Fruit fly (Drosophila melanogaster) whole organism, embryonic: Measurements from ENCODE around the gene CG7806.

Source experiments
- CG1602 ChIP-seq: fragments of 200-800 bp; sonication (Bioruptor generic); optimal IDR thresholded peaks from 3 replicates; lab custom pipeline; 2016; ENCODE audit warnings: missing biosample characterization, missing genetic modification characterization
- CG18476 ChIP-seq: fragments of 200-800 bp; sonication (Bioruptor generic); optimal IDR thresholded peaks from 2 replicates; lab custom pipeline; 2016; ENCODE audit warnings: missing biosample characterization, mild to moderate bottlenecking, missing genetic modification characterization
- CG32532 ChIP-seq: fragments of 200-800 bp; sonication (Bioruptor generic); IDR thresholded peaks from 2 replicates; pipeline ENCODE4 v1.3.6; 2022; ENCODE audit warnings: missing biosample characterization, missing genetic modification characterization
- CG32767 ChIP-seq: fragments of 200-800 bp; sonication (Bioruptor generic); IDR thresholded peaks from 2 replicates; pipeline ENCODE4 v1.3.6; 2022; ENCODE audit warnings: missing biosample characterization, missing genetic modification characterization
- CG34376 ChIP-seq: fragments of 200-800 bp; sonication (Bioruptor generic); optimal IDR thresholded peaks from 2 replicates; lab custom pipeline; 2018; ENCODE audit warnings: missing biosample characterization, mild to moderate bottlenecking, missing genetic modification characterization
- CG6854 ChIP-seq: fragments of 200-800 bp; sonication (Bioruptor generic); optimal IDR thresholded peaks from 3 replicates; lab custom pipeline; 2017; ENCODE audit warnings: missing biosample characterization, mild to moderate bottlenecking, missing genetic modification characterization
- CG7372 ChIP-seq: fragments of 200-800 bp; sonication (Bioruptor generic); IDR thresholded peaks from 2 replicates; pipeline ENCODE4 v1.3.6; 2022; ENCODE audit warnings: missing biosample characterization, missing genetic modification characterization
- CG9609 ChIP-seq: fragments of 200-800 bp; sonication (Bioruptor generic); optimal IDR thresholded peaks from 3 replicates; lab custom pipeline; 2016; ENCODE audit warnings: missing biosample characterization, missing genetic modification characterization
- Vsx1 ChIP-seq: fragments of 200-800 bp; sonication (Bioruptor generic); optimal IDR thresholded peaks from 2 replicates; lab custom pipeline; 2017; ENCODE audit warnings: missing biosample characterization, mild to moderate bottlenecking, missing genetic modification characterization, missing genetic modification reagents
- chm ChIP-seq: fragments of 200-800 bp; sonication (Bioruptor generic); IDR thresholded peaks from 2 replicates; pipeline ENCODE4 v1.3.6; 2022; ENCODE audit warnings: missing biosample characterization, missing genetic modification characterization
- fd102C ChIP-seq: fragments of 200-800 bp; sonication (Bioruptor generic); optimal IDR thresholded peaks from 2 replicates; lab custom pipeline; 2018; ENCODE audit warnings: missing biosample characterization, mild to moderate bottlenecking, missing genetic modification characterization, moderate library complexity
- gfzf ChIP-seq: fragments of 200-800 bp; sonication (Bioruptor generic); optimal IDR thresholded peaks from 2 replicates; lab custom pipeline; 2016; ENCODE audit warnings: missing biosample characterization, mild to moderate bottlenecking, missing genetic modification characterization, moderate library complexity
- grn ChIP-seq: fragments of 200-800 bp; sonication (Bioruptor generic); optimal IDR thresholded peaks from 3 replicates; lab custom pipeline; 2017; ENCODE audit warnings: missing biosample characterization, missing genetic modification characterization
- slbo ChIP-seq: fragments of 200-800 bp; sonication (Bioruptor generic); IDR thresholded peaks from 2 replicates; pipeline ENCODE4 v1.3.6; 2022; ENCODE audit warnings: missing biosample characterization, missing genetic modification characterization

DNA sequence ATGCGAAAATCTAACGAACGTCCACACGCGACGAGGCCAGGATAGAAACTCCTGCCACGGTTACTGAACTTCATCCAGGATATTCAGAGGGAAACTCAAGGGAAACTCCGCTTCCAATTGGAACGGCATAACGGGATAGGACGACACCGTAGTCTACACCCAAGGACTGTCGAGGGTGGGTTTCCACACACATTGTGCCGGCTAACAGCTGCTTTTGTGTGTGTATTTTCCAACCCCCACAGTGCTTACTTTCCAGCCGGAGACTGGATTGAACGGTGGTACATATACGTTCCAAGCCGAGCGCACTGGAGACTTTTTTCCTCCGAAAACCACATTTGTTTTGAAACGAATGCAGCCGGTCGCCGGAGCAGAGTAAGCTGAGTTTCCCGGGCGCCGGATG lies 14.1 kb upstream of the CG7806 start:
- TF ChIP-seq slbo (GFP tag; lab: Robert Waterston, UW) (no peak), CG34376 (GFP tag; lab: Kevin White, UChicago) (no peak), Vsx1 (no peak), CG9609 (GFP tag; lab: Kevin White, UChicago) (no peak), grn (GFP tag; lab: Kevin White, UChicago) (no peak), CG1602 (no peak), CG32532 (no peak), fd102C (no peak), CG32767 (GFP tag; lab: Robert Waterston, UW) (peak; percentile 20; the same call in 1 of the 2 replicates), CG18476 (GFP tag; lab: Kevin White, UChicago) (no peak), gfzf (no peak), CG7372 (no peak), CG6854 (GFP tag; lab: Kevin White, UChicago) (no peak), chm (GFP tag; lab: Robert Waterston, UW) (no peak)
